Worm (Caenorhabditis elegans) whole organism, late embryonic: ENCODE data around the gene C46H3.1.

Experiments used
- fax-1 ChIP-seq: sonication (generic microtip); optimal IDR thresholded peaks from 2 replicates; lab custom pipeline; 2016; ENCODE audit warnings: missing genotype, missing genetic modification characterization, missing compliant biosample characterization
- sdc-2 ChIP-seq: sonication (generic microtip); optimal IDR thresholded peaks from 2 replicates; lab custom pipeline; 2016; ENCODE audit warnings: missing genotype, missing genetic modification characterization, missing compliant biosample characterization
- sox-4 ChIP-seq: sonication (generic microtip); optimal IDR thresholded peaks from 2 replicates; lab custom pipeline; 2017; ENCODE audit warnings: mild to moderate bottlenecking, missing genetic modification characterization, inconsistent platforms, missing compliant biosample characterization
- tbx-2 ChIP-seq: sonication (generic microtip); optimal IDR thresholded peaks from 2 replicates; lab custom pipeline; 2016; ENCODE audit warnings: missing genetic modification characterization, missing compliant biosample characterization

- TF ChIP-seq tbx-2 (tag; lab: Kevin White, UChicago) (no peak), sdc-2 (tag; lab: Kevin White, UChicago) (no peak), sox-4 (tag; lab: Kevin White, UChicago) (no peak), fax-1 (tag; lab: Kevin White, UChicago) (no peak)
Observed at ce11 chrX:1167234-1167633, 42.0 kb upstream of the C46H3.1 start.
